Worm (Caenorhabditis elegans): ENCODE data around the gene ins-31.

- TF ChIP-seq pha-4 (GFP tag; IDR thresholded peaks at IDR 0.05) (no peak), pha-4 (tag; optimal IDR thresholded peaks at IDR 0.05) (no peak), ztf-11 (tag; optimal IDR thresholded peaks at IDR 0.05) (no peak), daf-19 (GFP tag; conservative IDR thresholded peaks at IDR 0.05) (no peak)
These were observed 14.5 kb upstream of the ins-31 start, which contains the start of gene Y25C1A.2 for ce11 chrII:3112313-3112712.
